Fruit fly (Drosophila melanogaster) whole organism, embryonic: ENCODE results near the gene CG31710.
A peak's percentile ranks its signal among the peaks of the same experiment; 100 is the strongest.

Experiments used
- CG10654 ChIP-seq: fragments of 200-800 bp; sonication (Bioruptor generic); optimal IDR thresholded peaks from 2 replicates; lab custom pipeline; 2016; ENCODE audit warnings: missing biosample characterization, missing genetic modification characterization
- CG11560 ChIP-seq: fragments of 200-800 bp; sonication (Bioruptor generic); IDR thresholded peaks from 3 replicates; pipeline ENCODE4 v1.3.6; 2022; ENCODE audit warnings: missing biosample characterization, missing genetic modification characterization
- CG12219 ChIP-seq: fragments of 200-800 bp; sonication (Bioruptor generic); optimal IDR thresholded peaks from 3 replicates; lab custom pipeline; 2018; ENCODE audit warnings: missing biosample characterization, mild to moderate bottlenecking, missing genetic modification characterization
- CG13123 ChIP-seq: fragments of 200-800 bp; sonication (Bioruptor generic); optimal IDR thresholded peaks from 2 replicates; lab custom pipeline; 2016; ENCODE audit warnings: missing biosample characterization, missing genetic modification characterization
- CG13775 ChIP-seq: fragments of 200-800 bp; sonication (Bioruptor generic); optimal IDR thresholded peaks from 3 replicates; lab custom pipeline; 2017; ENCODE audit warnings: missing biosample characterization, mild to moderate bottlenecking, missing genetic modification characterization
- CG13894 ChIP-seq: fragments of 200-800 bp; sonication (Bioruptor generic); optimal IDR thresholded peaks from 3 replicates; lab custom pipeline; 2018; ENCODE audit warnings: missing biosample characterization, mild to moderate bottlenecking, missing genetic modification characterization, moderate library complexity
- CG14965 ChIP-seq: fragments of 200-800 bp; sonication (Bioruptor generic); optimal IDR thresholded peaks from 2 replicates; lab custom pipeline; 2016; ENCODE audit warnings: missing biosample characterization, missing genetic modification characterization, borderline replicate concordance
- CG17359 ChIP-seq: fragments of 200-800 bp; sonication (Bioruptor generic); optimal IDR thresholded peaks from 3 replicates; lab custom pipeline; 2018; ENCODE audit warnings: missing biosample characterization, mild to moderate bottlenecking, missing genetic modification characterization, moderate library complexity
- CG18011 ChIP-seq: fragments of 200-800 bp; sonication (Bioruptor generic); optimal IDR thresholded peaks from 2 replicates; lab custom pipeline; 2017; ENCODE audit warnings: missing biosample characterization, missing genetic modification characterization, mild to moderate bottlenecking, moderate library complexity, missing genotype
- CG2120 ChIP-seq: fragments of 200-800 bp; sonication (Bioruptor generic); optimal IDR thresholded peaks from 3 replicates; lab custom pipeline; 2016; ENCODE audit warnings: missing biosample characterization, missing genetic modification characterization
- CG30431 ChIP-seq: fragments of 200-800 bp; sonication (Bioruptor generic); optimal IDR thresholded peaks from 2 replicates; lab custom pipeline; 2017; ENCODE audit warnings: missing biosample characterization, missing genetic modification characterization
- CG31388 ChIP-seq: fragments of 200-800 bp; sonication (Bioruptor generic); optimal IDR thresholded peaks from 2 replicates; lab custom pipeline; 2016; ENCODE audit warnings: missing biosample characterization, missing genetic modification characterization
- CG32772 ChIP-seq: fragments of 200-800 bp; sonication (Bioruptor generic); IDR thresholded peaks from 2 replicates; pipeline ENCODE4 v1.3.6; 2022; ENCODE audit warnings: missing biosample characterization, missing genetic modification characterization
- CG6254 ChIP-seq: fragments of 200-800 bp; sonication (Bioruptor generic); optimal IDR thresholded peaks from 3 replicates; lab custom pipeline; 2017; ENCODE audit warnings: mild to moderate bottlenecking, missing biosample characterization, missing genetic modification reagents, missing genetic modification characterization
- CG6813 ChIP-seq: fragments of 200-800 bp; sonication (Bioruptor generic); optimal IDR thresholded peaks from 2 replicates; lab custom pipeline; 2017; ENCODE audit warnings: missing biosample characterization, missing genetic modification characterization, mild to moderate bottlenecking, moderate library complexity, missing genetic modification reagents
- CG6854 ChIP-seq: fragments of 200-800 bp; sonication (Bioruptor generic); optimal IDR thresholded peaks from 3 replicates; lab custom pipeline; 2017; ENCODE audit warnings: missing biosample characterization, mild to moderate bottlenecking, missing genetic modification characterization
- CG8281 ChIP-seq: fragments of 200-800 bp; sonication (Bioruptor generic); optimal IDR thresholded peaks from 2 replicates; lab custom pipeline; 2018; ENCODE audit warnings: missing biosample characterization, mild to moderate bottlenecking, missing genetic modification characterization, moderate library complexity
- CG8478 ChIP-seq: fragments of >200 bp; optimal IDR thresholded peaks from 2 replicates; lab custom pipeline; 2018
- D19A ChIP-seq: fragments of 200-800 bp; optimal IDR thresholded peaks from 3 replicates; lab custom pipeline; 2019; ENCODE audit warnings: missing biosample characterization, mild to moderate bottlenecking, missing genetic modification characterization, moderate library complexity
- Deaf1 ChIP-seq: fragments of 200-800 bp; optimal IDR thresholded peaks from 3 replicates; lab custom pipeline; 2019; ENCODE audit warnings: missing biosample characterization, mild to moderate bottlenecking, missing genetic modification characterization, moderate library complexity
- Dip2 ChIP-seq: fragments of 200-800 bp; sonication (Bioruptor generic); IDR thresholded peaks from 2 replicates; pipeline ENCODE4 v1.3.6; 2022; ENCODE audit warnings: missing biosample characterization, missing genetic modification characterization
- MTF-1 ChIP-seq: fragments of 200-800 bp; sonication (Bioruptor generic); optimal IDR thresholded peaks from 2 replicates; lab custom pipeline; 2018; ENCODE audit warnings: missing biosample characterization, mild to moderate bottlenecking, missing genetic modification characterization, borderline replicate concordance
- Mrtf ChIP-seq: fragments of 200-800 bp; sonication (Bioruptor generic); IDR thresholded peaks from 3 replicates; pipeline ENCODE4 v1.3.6; 2022; ENCODE audit warnings: missing biosample characterization, missing genetic modification characterization
- Ravus ChIP-seq: fragments of 200-800 bp; sonication (Bioruptor generic); IDR thresholded peaks from 2 replicates; pipeline ENCODE4 v1.3.6; 2022; ENCODE audit warnings: missing biosample characterization, missing genetic modification characterization
- Spps ChIP-seq: fragments of 200-800 bp; sonication (Bioruptor generic); optimal IDR thresholded peaks from 2 replicates; lab custom pipeline; 2018; ENCODE audit warnings: missing biosample characterization, mild to moderate bottlenecking, missing genetic modification characterization
- Xrp1 ChIP-seq: fragments of 200-800 bp; sonication (Bioruptor generic); IDR thresholded peaks from 2 replicates; pipeline ENCODE4 v1.3.6; 2022; ENCODE audit warnings: missing biosample characterization, missing genetic modification characterization
- ab ChIP-seq: fragments of 200-800 bp; sonication (Bioruptor generic); optimal IDR thresholded peaks from 2 replicates; lab custom pipeline; 2016; ENCODE audit warnings: missing biosample characterization, missing genetic modification characterization
- abd-A ChIP-seq: fragments of 200-800 bp; sonication (Bioruptor generic); optimal IDR thresholded peaks from 3 replicates; lab custom pipeline; 2019; ENCODE audit warnings: missing biosample characterization, mild to moderate bottlenecking, missing genetic modification characterization, moderate library complexity
- ac ChIP-seq: fragments of 200-800 bp; sonication (Bioruptor generic); optimal IDR thresholded peaks from 3 replicates; lab custom pipeline; 2017; ENCODE audit warnings: missing biosample characterization, mild to moderate bottlenecking, missing genetic modification characterization
- bcd ChIP-seq: fragments of 200-800 bp; sonication (Bioruptor generic); optimal IDR thresholded peaks from 2 replicates; lab custom pipeline; 2017; ENCODE audit warnings: missing biosample characterization, mild to moderate bottlenecking, missing genetic modification characterization
- caup ChIP-seq: fragments of 200-800 bp; sonication (Bioruptor generic); optimal IDR thresholded peaks from 3 replicates; lab custom pipeline; 2017; ENCODE audit warnings: missing biosample characterization, mild to moderate bottlenecking, missing genetic modification characterization, moderate library complexity; ENCODE audit not compliant: severe bottlenecking
- fd3F ChIP-seq: fragments of 200-800 bp; sonication (Bioruptor generic); optimal IDR thresholded peaks from 2 replicates; lab custom pipeline; 2018; ENCODE audit warnings: missing biosample characterization, mild to moderate bottlenecking, missing genetic modification characterization, moderate library complexity
- fu2 ChIP-seq: fragments of 200-800 bp; sonication (Bioruptor generic); optimal IDR thresholded peaks from 2 replicates; lab custom pipeline; 2016; ENCODE audit warnings: missing biosample characterization, missing genetic modification characterization
- gcm ChIP-seq: fragments of 200-800 bp; sonication (Bioruptor generic); optimal IDR thresholded peaks from 2 replicates; lab custom pipeline; 2019; ENCODE audit warnings: missing biosample characterization, mild to moderate bottlenecking, missing genetic modification characterization, moderate library complexity
- grau ChIP-seq: fragments of 200-800 bp; optimal IDR thresholded peaks from 3 replicates; lab custom pipeline; 2019; ENCODE audit warnings: missing biosample characterization, mild to moderate bottlenecking, missing genetic modification characterization, moderate library complexity
- gsb ChIP-seq: fragments of 200-800 bp; sonication (Bioruptor generic); IDR thresholded peaks from 2 replicates; pipeline ENCODE4 v1.3.6; 2022; ENCODE audit warnings: missing biosample characterization, missing genetic modification characterization
- h ChIP-seq: fragments of >200 bp; optimal IDR thresholded peaks from 2 replicates; lab custom pipeline; 2017
- hth ChIP-seq: fragments of >200 bp; optimal IDR thresholded peaks from 2 replicates; lab custom pipeline; 2017; ENCODE audit warnings: inconsistent platforms
- insv ChIP-seq, 2 experiments: fragments of 200-800 bp; sonication (Bioruptor generic); optimal IDR thresholded peaks; 3 replicates each; lab custom pipeline; 2016 to 2018; ENCODE audit warnings: missing biosample characterization in 2 of 2, missing genetic modification characterization in 2 of 2
- lab ChIP-seq: fragments of 200-800 bp; sonication (Bioruptor generic); optimal IDR thresholded peaks from 3 replicates; lab custom pipeline; 2017; ENCODE audit warnings: missing biosample characterization, missing genetic modification characterization, mild to moderate bottlenecking, moderate library complexity, missing genetic modification reagents
- maf-S ChIP-seq: fragments of 200-800 bp; sonication (Bioruptor generic); optimal IDR thresholded peaks from 2 replicates; lab custom pipeline; 2016; ENCODE audit warnings: missing biosample characterization, missing genetic modification characterization
- mirr ChIP-seq: fragments of 200-800 bp; sonication (Bioruptor generic); optimal IDR thresholded peaks from 3 replicates; lab custom pipeline; 2018; ENCODE audit warnings: missing biosample characterization, mild to moderate bottlenecking, missing genetic modification characterization
- onecut ChIP-seq: fragments of 200-800 bp; sonication (Bioruptor generic); IDR thresholded peaks from 2 replicates; pipeline ENCODE4 v1.3.6; 2022; ENCODE audit warnings: missing biosample characterization, missing genetic modification characterization
- pan ChIP-seq, 4 experiments: fragments of >200 bp in 3 of 4; fragments of 200-800 bp in 1 of 4; sonication (Bioruptor generic) in 1 of 4; optimal IDR thresholded peaks in 3 of 4; IDR thresholded peaks in 1 of 4; 2 replicates each; pipeline versions ENCODE4 v1.3.6 to Lab custom; 2017 to 2022; ENCODE audit warnings: missing biosample characterization in 2 of 4, missing genetic modification characterization in 2 of 4, mixed read lengths in 1 of 4
- pfk ChIP-seq: fragments of 200-800 bp; sonication (Bioruptor generic); optimal IDR thresholded peaks from 2 replicates; lab custom pipeline; 2018; ENCODE audit warnings: missing biosample characterization, mild to moderate bottlenecking, missing genetic modification characterization, moderate library complexity
- pho ChIP-seq: fragments of 200-800 bp; sonication (Bioruptor generic); optimal IDR thresholded peaks from 2 replicates; lab custom pipeline; 2016; ENCODE audit warnings: missing biosample characterization, missing genetic modification characterization
- pros ChIP-seq: fragments of 200-800 bp; sonication (Bioruptor generic); optimal IDR thresholded peaks from 3 replicates; lab custom pipeline; 2019; ENCODE audit warnings: missing biosample characterization, mild to moderate bottlenecking, missing genetic modification characterization, moderate library complexity
- salm ChIP-seq: fragments of 200-800 bp; sonication (Bioruptor generic); optimal IDR thresholded peaks from 2 replicates; lab custom pipeline; 2018; ENCODE audit warnings: missing biosample characterization, mild to moderate bottlenecking, missing genetic modification characterization
- sob ChIP-seq: fragments of 200-800 bp; sonication (Bioruptor generic); IDR thresholded peaks from 2 replicates; pipeline ENCODE4 v1.3.6; 2022; ENCODE audit warnings: missing biosample characterization, missing genetic modification characterization
- sr ChIP-seq: fragments of 200-800 bp; sonication (Bioruptor generic); IDR thresholded peaks from 3 replicates; pipeline ENCODE4 v1.3.6; 2022; ENCODE audit warnings: missing biosample characterization, missing genetic modification characterization
- ttk ChIP-seq: fragments of 200-800 bp; sonication (Bioruptor generic); IDR thresholded peaks from 2 replicates; pipeline ENCODE4 v2.1.2; 2022; ENCODE audit warnings: missing biosample characterization, missing genetic modification characterization

Gene CG31710

DNA sequence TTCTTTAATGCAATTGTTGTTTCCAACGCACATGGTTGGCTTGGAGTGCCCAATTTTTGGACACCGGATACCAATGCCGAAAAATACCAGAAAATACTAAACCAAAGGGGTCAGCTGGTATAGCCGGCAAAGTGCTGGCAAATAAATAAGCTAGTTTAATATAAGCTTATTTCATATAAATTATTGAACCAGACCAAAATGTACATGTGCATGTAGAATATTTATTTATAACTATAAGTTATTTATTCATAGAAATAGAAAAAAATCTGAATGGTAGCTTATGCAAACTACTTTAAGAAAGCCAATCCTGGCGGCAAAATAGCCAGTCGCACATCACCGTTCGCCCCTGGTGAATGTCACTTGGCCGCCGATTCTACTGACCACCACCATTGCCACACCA, 5.3 kb downstream of the CG31710 start, which contains the start of gene pelo (continued):
- no peak for TF ChIP-seq hth (lab: Kevin White, UChicago)
- TF ChIP-seq h: no peak
- peak; percentile 77 for TF ChIP-seq Xrp1 (GFP tag; lab: Robert Waterston, UW)
- no peak for TF ChIP-seq Mrtf
- no peak for TF ChIP-seq gsb (GFP tag; lab: Robert Waterston, UW)
- TF ChIP-seq lab: peak; percentile 81
- peak; percentile 43 for TF ChIP-seq CG6254 (GFP tag; lab: Kevin White, UChicago)
- TF ChIP-seq salm (tag; lab: Kevin White, UChicago): peak; percentile 16
- no peak for TF ChIP-seq CG14965 (GFP tag; lab: Kevin White, UChicago)
- TF ChIP-seq onecut (GFP tag; lab: Robert Waterston, UW): 0 out of 2 replicates have a peak, but pooled peaks have one; percentile 10
- peak; percentile 69 for TF ChIP-seq caup
- no peak for TF ChIP-seq ac (GFP tag; lab: Kevin White, UChicago)
- peak; percentile 49; the same call in 1 of the 2 replicates for TF ChIP-seq CG32772 (GFP tag; lab: Robert Waterston, UW)
- peak; percentile 63 for TF ChIP-seq CG13894
- TF ChIP-seq mirr: no peak
- peak; percentile 41 for TF ChIP-seq fd3F (GFP tag; lab: Kevin White, UChicago)
- TF ChIP-seq CG17359 (tag; lab: Kevin White, UChicago): peak; percentile 50
- TF ChIP-seq insv (GFP tag; optimal IDR thresholded peaks at IDR 0.05; lab: Kevin White, UChicago): peak in 1 of 2 experiments; percentile 30
- peak; percentile 56 for TF ChIP-seq CG6813 (GFP tag; lab: Kevin White, UChicago)
- TF ChIP-seq sr (GFP tag; lab: Robert Waterston, UW): no peak
- TF ChIP-seq pfk (GFP tag; lab: Kevin White, UChicago): no peak
- no peak for TF ChIP-seq CG6854 (GFP tag; lab: Kevin White, UChicago)
- no peak for TF ChIP-seq CG31388 (GFP tag; lab: Kevin White, UChicago)
- TF ChIP-seq ttk (GFP tag; lab: Robert Waterston, UW): peak; percentile 54; the same call in 1 of the 2 replicates
- peak; percentile 27 for TF ChIP-seq CG30431 (GFP tag; lab: Kevin White, UChicago)
- TF ChIP-seq maf-S (GFP tag; lab: Kevin White, UChicago): no peak
- no peak for TF ChIP-seq MTF-1 (GFP tag; lab: Kevin White, UChicago)
- peak; percentile 66 for TF ChIP-seq sob (GFP tag; lab: Robert Waterston, UW)
- TF ChIP-seq grau (tag; lab: Kevin White, UChicago): peak; percentile 73
- no peak for TF ChIP-seq abd-A (tag; lab: Kevin White, UChicago)
- no peak for TF ChIP-seq Ravus (GFP tag; lab: Robert Waterston, UW)
- no peak for TF ChIP-seq CG11560
- no peak for TF ChIP-seq pho
- peak; percentile 59 for TF ChIP-seq CG13123 (GFP tag; lab: Kevin White, UChicago)
- TF ChIP-seq fu2: no peak
- no peak for TF ChIP-seq ab
- peak; percentile 21 for TF ChIP-seq CG12219
- peak; percentile 22 for TF ChIP-seq CG18011
- no peak for TF ChIP-seq pros (GFP tag; lab: Kevin White, UChicago)
- no peak for TF ChIP-seq Dip2 (GFP tag; lab: Robert Waterston, UW)
- no peak for TF ChIP-seq pan (optimal IDR thresholded peaks at IDR 0.05; lab: Kevin White, UChicago)
- peak in 1 of 2 experiments; percentile 69 for TF ChIP-seq pan (GFP tag; optimal IDR thresholded peaks at IDR 0.05 in 1 of 2, IDR thresholded peaks at IDR 0.05 in 1 of 2)
- TF ChIP-seq bcd (GFP tag; lab: Kevin White, UChicago): peak; percentile 75
- peak; percentile 44 for TF ChIP-seq D19A
- peak; percentile 47 for TF ChIP-seq Spps (tag; lab: Kevin White, UChicago)
- TF ChIP-seq CG10654 (GFP tag; lab: Kevin White, UChicago): peak; percentile 50
- TF ChIP-seq Deaf1 (tag; lab: Kevin White, UChicago): peak; percentile 45
- no peak for TF ChIP-seq CG8478 (lab: Kevin White, UChicago)
- TF ChIP-seq CG13775 (GFP tag; lab: Kevin White, UChicago): peak; percentile 81
- TF ChIP-seq CG2120 (GFP tag; lab: Kevin White, UChicago): peak; percentile 70
- TF ChIP-seq gcm (GFP tag; lab: Kevin White, UChicago): peak; percentile 66
- TF ChIP-seq CG8281 (tag; lab: Kevin White, UChicago): peak; percentile 4
